Worm (Caenorhabditis elegans) whole organism, L3 larva: ENCODE data around the gene klp-13.

ENCODE experiments used
- R02D3.7 ChIP-seq: fragments of 150-350 bp; optimal IDR thresholded peaks from 2 replicates; lab custom pipeline; 2014; ENCODE audit warnings: missing biosample characterization, missing genetic modification characterization
- ceh-82 ChIP-seq: fragments of 150-350 bp; optimal IDR thresholded peaks from 2 replicates; lab custom pipeline; 2014; ENCODE audit warnings: missing biosample characterization, missing genetic modification characterization
- elt-3 ChIP-seq, 3 experiments: fragments of 150-350 bp in 1 of 3; sonication (generic microtip) in 2 of 3; optimal IDR thresholded peaks; 2 replicates in 2 of 3; 4 replicates in 1 of 3; lab custom pipeline; 2014 to 2017; ENCODE audit warnings: missing biosample characterization in 3 of 3, missing genetic modification characterization in 3 of 3
- eor-1 ChIP-seq, 2 experiments: fragments of 150-350 bp; optimal IDR thresholded peaks; 2 replicates each; lab custom pipeline; 2014 to 2018; ENCODE audit warnings: missing biosample characterization in 2 of 2, missing genetic modification characterization in 2 of 2
- fkh-10 ChIP-seq: sonication (generic microtip); optimal IDR thresholded peaks from 2 replicates; lab custom pipeline; 2017; ENCODE audit warnings: missing biosample characterization, missing genetic modification reagents, missing genetic modification characterization
- fos-1 ChIP-seq: fragments of 150-350 bp; optimal IDR thresholded peaks from 2 replicates; lab custom pipeline; 2014; ENCODE audit warnings: missing biosample characterization, missing genetic modification characterization
- sea-2 ChIP-seq: fragments of 150-350 bp; sonication (generic microtip); optimal IDR thresholded peaks from 4 replicates; lab custom pipeline; 2014; ENCODE audit warnings: missing biosample characterization, missing genetic modification reagents, missing genetic modification characterization
- snpc-4 ChIP-seq: fragments of 150-350 bp; optimal IDR thresholded peaks from 2 replicates; lab custom pipeline; 2014; ENCODE audit warnings: missing biosample characterization, missing genetic modification characterization
- tbx-2 ChIP-seq: sonication (generic microtip); optimal IDR thresholded peaks from 2 replicates; lab custom pipeline; 2016; ENCODE audit warnings: mild to moderate bottlenecking, missing genetic modification characterization, missing compliant biosample characterization
- unc-62 ChIP-seq: fragments of 150-350 bp; sonication (generic microtip); optimal IDR thresholded peaks from 4 replicates; lab custom pipeline; 2014; ENCODE audit warnings: missing biosample characterization, missing genetic modification reagents, missing genetic modification characterization
- zag-1 ChIP-seq: fragments of 150-350 bp; optimal IDR thresholded peaks from 2 replicates; lab custom pipeline; 2014; ENCODE audit warnings: missing biosample characterization, missing genetic modification characterization
- ztf-11 ChIP-seq: fragments of 150-350 bp; optimal IDR thresholded peaks from 2 replicates; lab custom pipeline; 2014; ENCODE audit warnings: missing biosample characterization, missing genetic modification characterization

DNA sequence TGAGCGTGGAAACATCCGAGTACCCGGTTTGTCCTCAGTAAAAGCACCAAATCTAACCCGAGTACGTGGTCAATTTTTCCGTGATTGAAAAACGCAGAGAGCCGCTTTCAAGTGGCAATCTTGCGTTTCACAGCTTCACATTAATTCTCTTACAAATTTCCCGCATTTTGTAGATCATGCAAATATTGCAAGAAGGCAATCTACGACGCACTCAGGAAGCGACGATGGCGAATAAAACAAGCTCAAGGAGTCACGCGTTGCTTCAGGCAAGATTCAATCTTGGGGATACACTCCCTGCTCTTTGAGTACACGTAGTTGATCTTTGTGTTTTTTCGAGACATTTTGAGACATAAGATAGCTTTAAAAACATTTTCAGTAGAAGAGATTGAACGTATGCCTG lies 3.1 kb downstream of the klp-13 start:
- no peak for TF ChIP-seq ztf-11 (tag; lab: Kevin White, UChicago)
- no peak for TF ChIP-seq eor-1 (tag; optimal IDR thresholded peaks at IDR 0.05; lab: Kevin White, UChicago)
- TF ChIP-seq fos-1 (tag; lab: Kevin White, UChicago): no peak
- no peak for TF ChIP-seq R02D3.7
- no peak for TF ChIP-seq snpc-4
- TF ChIP-seq elt-3 (tag; optimal IDR thresholded peaks at IDR 0.05; lab: Kevin White, UChicago): no peak
- TF ChIP-seq ceh-82 (tag; lab: Kevin White, UChicago): no peak
- TF ChIP-seq sea-2: no peak
- no peak for TF ChIP-seq fkh-10 (GFP tag; lab: Kevin White, UChicago)
- TF ChIP-seq zag-1 (tag; lab: Kevin White, UChicago): no peak
- TF ChIP-seq tbx-2: no peak
- TF ChIP-seq unc-62 (GFP tag; lab: Kevin White, UChicago): no peak
